Fruit fly (Drosophila melanogaster): ENCODE measurements around the gene cad.

Gene cad

dm6 chr2L:20811039-20811652, 40.6 kb downstream of the cad start (continued):
- TF ChIP-seq caup (GFP tag; optimal IDR thresholded peaks at IDR 0.05; ENCODE audit: severe bottlenecking) (no peak), ssp (GFP tag; IDR thresholded peaks at IDR 0.05) (no peak), CG5245 (GFP tag; optimal IDR thresholded peaks at IDR 0.05) (no peak), HHEX (GFP tag; optimal IDR thresholded peaks at IDR 0.05) (peak; percentile 19), tap (tag; optimal IDR thresholded peaks at IDR 0.05) (peak; percentile 68), CG12071 (GFP tag; optimal IDR thresholded peaks at IDR 0.05) (peak; percentile 35), CG1024 (GFP tag; IDR thresholded peaks at IDR 0.05) (no peak), CG10431 (GFP tag; optimal IDR thresholded peaks at IDR 0.05) (no peak), CG15011 (GFP tag; optimal IDR thresholded peaks at IDR 0.05) (no peak), wek (GFP tag; optimal IDR thresholded peaks at IDR 0.05) (peak; percentile 45), Gug (GFP tag; IDR thresholded peaks at IDR 0.05) (0 out of 4 replicates have a peak, but pooled peaks have one; percentile 7), tgo (GFP tag; IDR thresholded peaks at IDR 0.05) (peak; percentile 17; the same call in 1 of the 3 replicates), Dfd (GFP tag; optimal IDR thresholded peaks at IDR 0.05) (no peak), CG3838 (GFP tag; optimal IDR thresholded peaks at IDR 0.05) (no peak), kah (GFP tag; optimal IDR thresholded peaks at IDR 0.05) (no peak), CG7271 (tag; optimal IDR thresholded peaks at IDR 0.05) (no peak), B-H2 (GFP tag; optimal IDR thresholded peaks at IDR 0.05) (no peak), exex (tag; optimal IDR thresholded peaks at IDR 0.05) (no peak), CG10321 (GFP tag; IDR thresholded peaks at IDR 0.05) (no peak), CG43689 (GFP tag; IDR thresholded peaks at IDR 0.05) (no peak), Dbx (GFP tag; IDR thresholded peaks at IDR 0.05) (no peak), tx (GFP tag; optimal IDR thresholded peaks at IDR 0.05) (no peak), croc (GFP tag; conservative IDR thresholded peaks at IDR 0.05) (no peak), fd64A (GFP tag; optimal IDR thresholded peaks at IDR 0.05) (no peak), Hr39 (optimal IDR thresholded peaks at IDR 0.05) (no peak), ranshi (GFP tag; IDR thresholded peaks at IDR 0.05) (0 out of 2 replicates have a peak, but pooled peaks have one; percentile 27), Lpt (GFP tag; optimal IDR thresholded peaks at IDR 0.05) (no peak), fd102C (GFP tag; optimal IDR thresholded peaks at IDR 0.05) (no peak), CG11093 (GFP tag; IDR thresholded peaks at IDR 0.05) (peak; percentile 36; the same call in 1 of the 3 replicates), CTCF (GFP tag; optimal IDR thresholded peaks at IDR 0.05) (no peak), CkIIα-i1 (GFP tag; IDR thresholded peaks at IDR 0.05) (no peak), eyg (GFP tag; optimal IDR thresholded peaks at IDR 0.05) (no peak), esg (GFP tag; conservative IDR thresholded peaks at IDR 0.05) (peak; percentile 63), Nf-YB (GFP tag; optimal IDR thresholded peaks at IDR 0.05) (no peak), Doc2 (GFP tag; IDR thresholded peaks at IDR 0.05) (no peak), unpg (GFP tag; optimal IDR thresholded peaks at IDR 0.05) (peak; percentile 58), mam (GFP tag; optimal IDR thresholded peaks at IDR 0.05) (no peak), jing (GFP tag; optimal IDR thresholded peaks at IDR 0.05) (peak; percentile 10), Eip74EF (GFP tag; optimal IDR thresholded peaks at IDR 0.05) (peak in 1 of 2 experiments; percentile 84), CG13424 (tag; optimal IDR thresholded peaks at IDR 0.05) (peak; percentile 55), CG3726 (GFP tag; IDR thresholded peaks at IDR 0.05) (no peak), CG17186 (GFP tag; optimal IDR thresholded peaks at IDR 0.05) (no peak), Dip3 (GFP tag; optimal IDR thresholded peaks at IDR 0.05) (no peak), tup (GFP tag; optimal IDR thresholded peaks at IDR 0.05) (peak; percentile 11), sr (GFP tag; IDR thresholded peaks at IDR 0.05) (no peak), dysf (GFP tag; IDR thresholded peaks at IDR 0.05) (peak; percentile 50; the same call in 1 of the 3 replicates), D19B (GFP tag; optimal IDR thresholded peaks at IDR 0.05) (peak; percentile 62), E2f1 (GFP tag; IDR thresholded peaks at IDR 0.05) (peak; percentile 55; the same call in 1 of the 2 replicates), pum (GFP tag; optimal IDR thresholded peaks at IDR 0.05) (no peak), CG18764 (GFP tag; optimal IDR thresholded peaks at IDR 0.05) (no peak), cas (GFP tag; IDR thresholded peaks at IDR 0.05) (no peak), CG10565 (GFP tag; optimal IDR thresholded peaks at IDR 0.05) (no peak)

Measured in whole organism, embryonic.